Fruit fly (Drosophila melanogaster): ENCODE measurements around the gene CG4592.

Gene CG4592

DNA sequence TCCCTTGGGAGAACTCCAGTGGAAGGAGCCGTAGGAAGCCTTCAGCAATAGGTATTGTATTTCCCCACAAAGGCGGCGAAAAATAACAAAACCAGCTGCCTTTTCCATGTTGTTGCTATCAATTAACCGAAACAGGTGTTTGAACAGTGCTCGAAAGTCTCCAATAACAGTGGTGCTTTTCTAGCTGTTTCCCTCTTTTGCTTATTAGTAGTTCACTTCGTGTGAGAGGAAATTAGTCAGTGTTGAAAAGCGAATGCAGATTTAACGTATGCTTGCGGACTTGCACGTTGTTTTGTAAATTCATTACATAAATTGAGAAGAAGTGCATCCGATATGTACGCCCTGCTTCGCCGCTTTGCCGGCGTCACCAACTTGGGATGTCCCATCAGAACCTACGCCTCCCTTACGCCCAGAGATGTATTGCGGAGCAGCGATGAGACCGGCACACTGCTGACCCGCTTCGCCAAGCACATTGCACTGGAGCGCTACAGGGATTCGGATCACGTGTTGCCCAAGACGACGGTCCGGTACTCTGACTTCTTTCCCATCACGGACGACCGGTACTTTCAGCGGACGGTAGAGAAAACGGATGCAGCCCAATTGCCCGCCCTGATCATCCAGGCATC lies 17.3 kb downstream of the CG4592 start, which contains the start of the genes Datp and CG4619 (continued):
- no peak for TF ChIP-seq z (GFP tag; IDR thresholded peaks at IDR 0.05)
- TF ChIP-seq zf30C (GFP tag; optimal IDR thresholded peaks at IDR 0.05) = peak; percentile 19
- peak; percentile 24; the same call in 1 of the 3 replicates for TF ChIP-seq croc (GFP tag; conservative IDR thresholded peaks at IDR 0.05)
- TF ChIP-seq Dref (GFP tag; IDR thresholded peaks at IDR 0.05) = peak; percentile 46
- no peak for TF ChIP-seq CG8765 (GFP tag; IDR thresholded peaks at IDR 0.05)
- TF ChIP-seq CG10274 (GFP tag; optimal IDR thresholded peaks at IDR 0.05) = no peak
- peak; percentile 36 for TF ChIP-seq CG3995 (GFP tag; optimal IDR thresholded peaks at IDR 0.05)
- TF ChIP-seq CG14860 (GFP tag; IDR thresholded peaks at IDR 0.05; ENCODE audit: partially characterized antibody) = 0 out of 3 replicates have a peak, but pooled peaks have one; percentile 7
- no peak for TF ChIP-seq CG4820 (GFP tag; optimal IDR thresholded peaks at IDR 0.05)
- TF ChIP-seq Fer2 (tag; optimal IDR thresholded peaks at IDR 0.05) = no peak
- TF ChIP-seq CG12744 (GFP tag; optimal IDR thresholded peaks at IDR 0.05) = no peak
- TF ChIP-seq CG5953 (GFP tag; IDR thresholded peaks at IDR 0.05) = no peak
- TF ChIP-seq ara (GFP tag; IDR thresholded peaks at IDR 0.05) = no peak
- peak; percentile 75 for TF ChIP-seq CG2120 (GFP tag; optimal IDR thresholded peaks at IDR 0.05)
- no peak for TF ChIP-seq cad (GFP tag; optimal IDR thresholded peaks at IDR 0.05)
- peak; percentile 23 for TF ChIP-seq CoRest (tag; optimal IDR thresholded peaks at IDR 0.05)
- peak; percentile 68 for TF ChIP-seq MESR4 (GFP tag; optimal IDR thresholded peaks at IDR 0.05)
- TF ChIP-seq btn (GFP tag; optimal IDR thresholded peaks at IDR 0.05) = no peak
- no peak for TF ChIP-seq salm (tag; optimal IDR thresholded peaks at IDR 0.05)
- no peak for TF ChIP-seq sr (GFP tag; IDR thresholded peaks at IDR 0.05)
- TF ChIP-seq CG12299 (tag; optimal IDR thresholded peaks at IDR 0.05) = no peak
- TF ChIP-seq CG14441 (GFP tag; IDR thresholded peaks at IDR 0.05) = 0 out of 2 replicates have a peak, but pooled peaks have one; percentile 35
- TF ChIP-seq pnt (GFP tag; optimal IDR thresholded peaks at IDR 0.05) = no peak
- no peak for TF ChIP-seq CG2199 (GFP tag; IDR thresholded peaks at IDR 0.05)
- TF ChIP-seq Six4 (GFP tag; optimal IDR thresholded peaks at IDR 0.05) = no peak
- no peak for TF ChIP-seq Rx (GFP tag; IDR thresholded peaks at IDR 0.05)
- TF ChIP-seq CG7357 (GFP tag; IDR thresholded peaks at IDR 0.05) = no peak
- no peak for TF ChIP-seq usp (GFP tag; optimal IDR thresholded peaks at IDR 0.05)
- no peak for TF ChIP-seq twi (tag; optimal IDR thresholded peaks at IDR 0.05)
- no peak for TF ChIP-seq h (optimal IDR thresholded peaks at IDR 0.05)
- peak; percentile 67 for TF ChIP-seq HLH54F (GFP tag; optimal IDR thresholded peaks at IDR 0.05)
- TF ChIP-seq CG16813 (GFP tag; IDR thresholded peaks at IDR 0.05; ENCODE audit: partially characterized antibody) = no peak
- TF ChIP-seq dm (GFP tag; optimal IDR thresholded peaks at IDR 0.05) = peak; percentile 89
- no peak for TF ChIP-seq cwo (GFP tag; optimal IDR thresholded peaks at IDR 0.05)
- 0 out of 2 replicates have a peak, but pooled peaks have one; percentile 6 for TF ChIP-seq CG32772 (GFP tag; IDR thresholded peaks at IDR 0.05)
- TF ChIP-seq CG9727 (GFP tag; optimal IDR thresholded peaks at IDR 0.05) = no peak
- no peak for TF ChIP-seq CG7928 (GFP tag; optimal IDR thresholded peaks at IDR 0.05)
- peak; percentile 0 for TF ChIP-seq ewg (GFP tag; optimal IDR thresholded peaks at IDR 0.05)
- no peak for TF ChIP-seq aop (GFP tag; IDR thresholded peaks at IDR 0.05)
- peak; percentile 52 for TF ChIP-seq Fer1 (GFP tag; optimal IDR thresholded peaks at IDR 0.05)
- TF ChIP-seq vfl (GFP tag; optimal IDR thresholded peaks at IDR 0.05) = peak; percentile 43
- TF ChIP-seq Scr (GFP tag; IDR thresholded peaks at IDR 0.05; ENCODE audit: partially characterized antibody) = no peak
- TF ChIP-seq D19B (GFP tag; optimal IDR thresholded peaks at IDR 0.05) = no peak
- no peak for TF ChIP-seq pan (optimal IDR thresholded peaks at IDR 0.05)
- no peak for TF ChIP-seq pan (GFP tag; optimal IDR thresholded peaks at IDR 0.05 in 1 of 2, IDR thresholded peaks at IDR 0.05 in 1 of 2)
- TF ChIP-seq pum (GFP tag; optimal IDR thresholded peaks at IDR 0.05) = peak; percentile 29
- no peak for TF ChIP-seq B-H1 (GFP tag; IDR thresholded peaks at IDR 0.05)
- peak; percentile 21 for TF ChIP-seq CG1647 (GFP tag; optimal IDR thresholded peaks at IDR 0.05)
- TF ChIP-seq Ravus (GFP tag; IDR thresholded peaks at IDR 0.05) = no peak
- peak; percentile 64 for TF ChIP-seq CG33213 (GFP tag; optimal IDR thresholded peaks at IDR 0.05)
- TF ChIP-seq CG30431 (GFP tag; optimal IDR thresholded peaks at IDR 0.05) = no peak
- no peak for TF ChIP-seq CG15601 (tag; optimal IDR thresholded peaks at IDR 0.05)
